Worm (Caenorhabditis elegans): ENCODE measurements around the gene frpr-7.

frpr-7 gene

DNA sequence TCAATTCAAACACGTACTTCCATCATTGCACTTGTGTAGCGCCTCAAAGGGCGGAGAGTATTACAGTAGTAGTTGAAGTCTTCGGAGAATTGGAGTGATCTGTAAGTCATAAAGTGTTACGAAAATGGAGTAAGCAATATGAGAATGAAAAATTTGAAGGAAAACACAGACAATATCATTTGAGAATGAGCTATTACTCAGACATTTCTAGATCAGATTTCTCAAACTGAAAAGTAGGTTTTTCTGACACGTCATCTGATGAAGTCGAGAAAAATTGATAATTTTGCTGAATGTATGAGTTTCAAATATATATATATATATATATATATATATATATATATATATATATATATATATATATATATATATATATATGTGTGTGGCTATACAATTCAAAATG is at the start of gene frpr-7:
frpr-7 (minus strand) TSS at position 101 of the 400 bp plus-strand sequence.
- no peak for TF ChIP-seq W03F9.2 (tag; optimal IDR thresholded peaks at IDR 0.05)
- no peak for TF ChIP-seq him-1 (tag; optimal IDR thresholded peaks at IDR 0.05)
- no peak for TF ChIP-seq dao-5 (tag; optimal IDR thresholded peaks at IDR 0.05)

DNA sequence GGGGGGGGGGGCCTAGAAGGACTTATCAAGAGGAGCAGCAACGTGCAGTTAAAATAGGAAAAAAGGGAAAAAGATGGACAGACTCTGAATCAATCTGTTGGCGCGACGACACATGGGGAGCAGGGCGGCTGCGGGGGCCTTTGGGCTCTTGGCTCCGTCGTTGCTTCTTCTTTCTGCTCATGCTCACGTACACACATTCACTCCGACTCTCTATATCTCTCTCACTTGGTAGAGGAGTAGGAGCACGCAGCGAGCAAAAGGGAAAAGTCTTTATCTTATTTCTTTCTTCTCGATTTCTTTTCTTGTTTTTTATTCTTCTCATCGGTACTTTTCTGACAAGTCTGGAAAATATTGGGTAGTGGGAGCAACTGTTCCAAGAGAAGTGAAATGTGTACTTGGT is 48.7 kb upstream of the frpr-7 start:
- TF ChIP-seq him-1 (tag; optimal IDR thresholded peaks at IDR 0.05) (no peak), W03F9.2 (tag; optimal IDR thresholded peaks at IDR 0.05) (no peak), dao-5 (tag; optimal IDR thresholded peaks at IDR 0.05) (no peak)

DNA sequence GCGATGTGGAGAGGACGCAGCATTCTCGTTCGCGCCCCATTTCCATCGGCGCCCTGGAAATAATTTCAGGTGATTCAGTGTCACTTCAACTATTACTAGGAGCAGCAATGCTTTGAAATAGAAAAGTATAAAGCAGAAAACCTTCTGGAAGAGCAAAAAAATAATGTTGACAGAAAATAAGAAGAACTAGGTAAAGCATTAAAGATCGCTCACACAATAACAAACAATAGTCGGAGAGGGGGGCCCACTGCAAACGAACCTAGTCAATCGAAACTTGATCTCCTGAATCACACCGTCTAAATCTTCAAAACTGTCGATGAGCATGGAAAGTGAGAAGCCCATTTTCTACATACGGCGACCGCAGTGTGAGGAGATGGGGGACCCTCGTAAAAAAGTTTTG is 48.2 kb upstream of the frpr-7 start:
- TF ChIP-seq W03F9.2 (tag; optimal IDR thresholded peaks at IDR 0.05) (no peak), him-1 (tag; optimal IDR thresholded peaks at IDR 0.05) (no peak), dao-5 (tag; optimal IDR thresholded peaks at IDR 0.05) (no peak)

DNA sequence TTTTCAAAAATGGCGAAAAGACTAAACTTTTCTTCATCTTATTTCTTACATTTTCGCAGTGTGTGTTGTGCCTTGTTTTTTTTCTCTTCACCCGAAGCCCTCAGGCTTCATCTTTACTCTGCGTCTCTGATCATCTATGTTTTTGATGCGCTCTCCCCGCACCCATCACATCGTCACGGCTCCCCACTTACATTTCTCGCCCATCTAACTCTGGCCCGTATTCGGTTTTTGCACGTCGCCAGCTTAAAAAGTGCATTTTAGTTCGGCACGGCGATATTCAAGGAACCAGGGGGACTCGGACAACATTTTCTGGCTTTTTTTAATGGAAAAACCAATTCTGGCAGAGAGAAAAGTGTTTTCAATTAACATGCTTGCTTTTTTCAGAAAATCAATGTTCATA is 47.7 kb upstream of the frpr-7 start:
- TF ChIP-seq him-1 (tag; optimal IDR thresholded peaks at IDR 0.05) (no peak), dao-5 (tag; optimal IDR thresholded peaks at IDR 0.05) (no peak)

DNA sequence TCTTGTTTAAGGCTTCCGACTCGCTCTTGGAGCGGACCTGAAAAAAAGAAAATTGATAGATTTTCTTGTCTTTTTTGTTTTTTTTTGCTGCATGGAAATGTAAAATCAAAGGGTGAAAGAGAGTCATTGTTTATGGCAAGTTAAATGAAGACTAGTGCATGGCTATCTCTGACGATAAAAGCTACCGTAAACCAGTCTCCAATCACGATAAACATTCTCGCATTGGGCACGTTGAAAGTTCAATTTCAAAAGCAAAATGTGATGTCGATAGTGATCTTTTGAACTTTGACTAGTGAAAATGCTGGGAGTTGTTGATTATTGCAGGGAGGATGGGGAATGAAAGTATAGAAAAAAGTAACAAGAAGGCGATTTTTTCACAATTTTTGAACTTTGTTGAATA is 46.9 kb upstream of the frpr-7 start:
- TF ChIP-seq him-1 (tag; optimal IDR thresholded peaks at IDR 0.05) (no peak), W03F9.2 (tag; optimal IDR thresholded peaks at IDR 0.05) (no peak), dao-5 (tag; optimal IDR thresholded peaks at IDR 0.05) (no peak)

DNA sequence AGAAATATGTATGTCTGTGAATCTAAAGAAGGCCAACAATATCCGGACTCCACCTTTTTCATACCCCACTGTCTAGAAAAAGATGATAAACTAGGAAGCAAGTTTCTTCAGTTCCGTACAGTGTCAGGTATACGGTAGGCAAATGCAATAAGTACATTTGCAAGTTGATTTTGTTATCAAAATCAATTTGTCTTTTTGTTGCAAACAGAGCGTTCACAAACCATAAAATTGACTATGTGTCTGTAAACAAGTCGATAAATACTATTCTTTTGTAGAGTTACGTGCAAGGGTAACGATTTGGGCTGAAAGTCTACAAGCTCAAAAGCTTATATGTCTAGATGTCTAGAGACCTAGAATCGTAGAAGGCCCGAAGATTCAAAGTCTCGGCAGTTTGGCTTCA is 46.0 kb upstream of the frpr-7 start:
- TF ChIP-seq him-1 (tag; optimal IDR thresholded peaks at IDR 0.05) = no peak
- TF ChIP-seq W03F9.2 (tag; optimal IDR thresholded peaks at IDR 0.05) = no peak
- TF ChIP-seq dao-5 (tag; optimal IDR thresholded peaks at IDR 0.05) = no peak

DNA sequence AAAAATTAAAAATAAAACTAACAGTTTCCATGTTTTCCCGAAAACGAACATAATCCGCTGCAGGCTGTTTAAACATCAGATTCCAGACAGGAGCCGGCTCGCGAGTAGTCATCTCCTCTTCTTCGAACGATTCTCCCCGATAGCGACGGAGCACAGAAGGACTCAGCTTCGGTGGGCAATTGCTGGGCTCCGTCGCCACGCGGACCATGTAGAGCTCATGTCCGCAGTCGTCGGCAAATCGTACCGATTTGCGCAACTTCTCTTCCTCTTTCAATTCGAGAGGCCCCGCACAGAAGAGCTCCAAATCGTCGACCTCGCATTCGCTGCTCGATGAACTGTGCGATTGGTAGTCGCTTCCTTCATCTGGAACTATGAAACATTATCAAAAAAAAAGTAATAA is 45.6 kb upstream of the frpr-7 start:
- TF ChIP-seq him-1 (tag; optimal IDR thresholded peaks at IDR 0.05) (no peak), W03F9.2 (tag; optimal IDR thresholded peaks at IDR 0.05) (no peak), dao-5 (tag; optimal IDR thresholded peaks at IDR 0.05) (no peak)

DNA sequence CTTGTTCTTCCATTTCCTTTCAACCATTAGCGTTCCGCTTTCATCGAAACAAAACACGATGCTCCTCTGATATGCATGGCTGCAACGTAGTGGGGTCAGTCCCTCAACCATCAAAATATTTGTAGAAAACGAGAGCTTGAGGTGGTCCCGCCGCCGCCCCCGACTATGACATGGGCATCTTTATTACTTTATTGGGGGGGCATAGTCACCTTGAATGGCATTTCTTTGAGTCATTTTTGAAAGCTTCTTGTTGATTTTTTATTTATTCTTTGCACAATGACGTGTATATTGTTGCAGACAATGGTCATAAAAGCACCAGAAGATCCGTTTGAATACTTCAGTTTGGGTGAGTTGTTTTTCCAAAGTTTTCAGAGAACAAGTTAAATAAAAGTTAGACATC is 34.6 kb upstream of the frpr-7 start, which contains the start of gene ncs-7:
ncs-7 (plus strand) TSS at position 301 of the 400 bp plus-strand sequence.
- TF ChIP-seq W03F9.2 (tag; optimal IDR thresholded peaks at IDR 0.05) (no peak), dao-5 (tag; optimal IDR thresholded peaks at IDR 0.05) (no peak), him-1 (tag; optimal IDR thresholded peaks at IDR 0.05) (no peak)

DNA sequence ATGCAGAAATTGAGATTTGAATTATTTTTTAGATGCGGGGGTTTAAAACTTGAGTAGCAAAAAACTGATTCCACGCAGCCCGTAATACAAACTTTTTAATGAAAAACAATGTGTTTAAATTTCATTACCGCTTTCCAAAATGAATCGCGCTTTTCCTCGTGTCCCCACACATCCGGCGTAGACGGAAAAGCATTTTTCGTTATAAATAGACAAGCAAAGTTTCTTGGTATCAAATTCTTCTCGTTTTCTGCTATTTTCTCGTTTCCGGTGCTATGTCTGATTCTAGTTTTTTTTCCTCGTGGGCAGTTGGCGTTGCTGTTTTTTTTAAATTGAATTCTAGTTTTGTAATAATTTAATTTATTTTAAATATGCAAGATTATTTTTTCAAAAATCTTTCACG is 33.3 kb upstream of the frpr-7 start:
- no peak for TF ChIP-seq dao-5 (tag; optimal IDR thresholded peaks at IDR 0.05)
- TF ChIP-seq W03F9.2 (tag; optimal IDR thresholded peaks at IDR 0.05) = no peak
- TF ChIP-seq him-1 (tag; optimal IDR thresholded peaks at IDR 0.05) = no peak

DNA sequence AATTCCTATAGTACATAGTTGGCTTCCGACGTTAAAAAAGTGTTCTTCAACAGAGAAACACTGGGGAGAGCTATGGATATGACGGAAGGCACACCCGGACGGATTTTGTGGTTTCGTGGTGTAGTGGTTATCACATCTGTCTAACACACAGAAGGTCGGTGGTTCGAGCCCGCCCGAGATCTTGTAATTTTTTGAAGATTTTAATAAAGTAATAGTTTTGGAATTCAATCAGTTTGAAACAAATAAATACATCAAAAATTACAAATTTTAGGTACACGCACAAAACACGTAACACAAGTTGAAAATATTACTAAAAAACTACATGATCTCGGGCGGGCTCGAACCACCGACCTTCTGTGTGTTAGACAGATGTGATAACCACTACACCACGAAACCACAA is 31.5 kb upstream of the frpr-7 start:
- TF ChIP-seq W03F9.2 (tag; optimal IDR thresholded peaks at IDR 0.05) (no peak), dao-5 (tag; optimal IDR thresholded peaks at IDR 0.05) (peak; percentile 32), him-1 (tag; optimal IDR thresholded peaks at IDR 0.05) (no peak)

DNA sequence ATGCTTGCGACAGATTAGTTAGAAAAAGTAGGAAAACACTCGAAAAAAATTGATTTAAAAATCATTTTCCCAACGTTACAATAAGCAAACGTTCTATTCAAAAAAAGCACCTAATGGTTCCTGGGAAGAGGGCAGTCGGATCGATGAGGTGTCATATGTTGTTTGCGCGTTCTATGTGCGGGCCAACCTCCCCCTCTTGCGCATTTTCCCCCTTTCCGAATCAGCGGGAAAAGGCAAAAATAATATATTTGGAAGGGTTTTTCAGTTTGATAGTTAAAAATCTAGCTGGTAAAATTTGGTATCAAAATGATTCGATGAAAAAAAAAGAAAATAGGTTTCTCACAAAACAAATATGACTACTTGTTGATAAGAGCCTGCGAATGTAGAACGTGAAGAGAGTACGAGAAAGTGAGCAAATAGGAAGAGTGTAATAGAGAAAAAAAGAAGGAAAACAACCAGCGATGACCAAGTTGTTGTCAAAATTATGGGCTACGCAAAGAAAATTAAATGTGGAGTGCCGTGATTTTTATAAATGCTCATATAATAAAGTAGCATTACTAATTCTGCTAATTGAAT is 30.8 kb upstream of the frpr-7 start:
- TF ChIP-seq W03F9.2 (tag; optimal IDR thresholded peaks at IDR 0.05) = peak; percentile 5
- peak; percentile 13 for TF ChIP-seq him-1 (tag; optimal IDR thresholded peaks at IDR 0.05)
- no peak for TF ChIP-seq dao-5 (tag; optimal IDR thresholded peaks at IDR 0.05)

DNA sequence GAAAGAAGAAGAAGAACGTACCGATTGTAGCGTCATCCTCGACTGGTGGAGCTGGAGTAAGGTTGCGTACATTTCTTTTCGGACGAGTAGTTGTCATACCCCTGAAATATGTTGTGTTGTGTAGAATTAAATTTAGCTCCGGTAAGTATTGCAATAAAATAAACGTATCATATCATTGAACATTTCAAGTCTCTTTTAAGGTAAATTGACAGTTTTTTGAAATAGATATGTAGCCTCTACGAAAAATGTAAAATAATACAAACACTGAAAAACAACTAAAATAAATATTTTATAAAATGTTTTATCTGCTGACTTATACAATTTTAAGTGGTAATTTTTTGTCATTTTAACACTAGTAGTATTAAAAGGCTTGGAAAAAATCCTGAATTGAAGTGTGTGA is 30.3 kb upstream of the frpr-7 start, which contains the start of gene C16H3.3:
C16H3.3 (minus strand) TSS at position 101 of the 400 bp plus-strand sequence.
- TF ChIP-seq him-1 (tag; optimal IDR thresholded peaks at IDR 0.05) = no peak
- TF ChIP-seq W03F9.2 (tag; optimal IDR thresholded peaks at IDR 0.05) = no peak

DNA sequence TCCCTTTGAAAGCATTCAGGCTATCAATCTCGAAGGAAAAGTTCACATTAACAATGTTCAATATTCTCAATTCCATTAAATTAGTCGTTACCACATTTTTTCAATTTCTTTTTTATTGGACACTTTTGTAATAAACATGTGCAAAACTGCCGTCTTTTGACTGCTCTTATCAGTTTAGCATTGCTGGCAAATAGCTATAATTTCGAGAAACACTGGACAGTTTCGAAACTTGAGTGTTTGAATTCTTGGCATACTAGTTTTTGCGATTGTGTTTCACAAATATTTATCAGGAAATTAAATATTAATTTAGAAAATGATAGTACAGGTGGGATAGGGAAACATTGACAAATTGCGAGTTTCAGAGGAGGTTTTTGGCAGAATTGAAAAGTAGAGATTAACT is 21.7 kb upstream of the frpr-7 start:
- no peak for TF ChIP-seq W03F9.2 (tag; optimal IDR thresholded peaks at IDR 0.05)
- no peak for TF ChIP-seq him-1 (tag; optimal IDR thresholded peaks at IDR 0.05)
- TF ChIP-seq dao-5 (tag; optimal IDR thresholded peaks at IDR 0.05) = no peak

DNA sequence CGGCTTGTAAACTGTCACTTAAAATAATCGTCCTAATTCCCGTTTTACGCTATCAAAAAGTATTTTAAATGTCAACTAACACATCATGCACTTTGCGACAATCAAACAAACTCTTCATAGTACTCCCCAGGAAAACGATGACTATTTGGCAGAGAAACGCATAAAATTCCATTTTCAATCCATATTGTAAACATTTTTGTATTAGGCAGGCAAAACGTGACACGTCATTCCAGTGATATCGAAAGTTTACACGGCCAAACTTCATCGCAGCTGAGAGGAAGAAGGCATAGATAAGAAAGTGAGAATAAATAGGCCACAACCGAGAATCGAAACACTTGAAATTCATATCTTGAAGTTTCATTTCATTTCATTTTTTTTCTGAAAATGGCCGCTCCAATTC is 20.5 kb upstream of the frpr-7 start, which contains the start of gene lec-9:
lec-9 (plus strand) TSS at position 349 of the 400 bp plus-strand sequence.
- TF ChIP-seq W03F9.2 (tag; optimal IDR thresholded peaks at IDR 0.05) (no peak), dao-5 (tag; optimal IDR thresholded peaks at IDR 0.05) (no peak)

DNA sequence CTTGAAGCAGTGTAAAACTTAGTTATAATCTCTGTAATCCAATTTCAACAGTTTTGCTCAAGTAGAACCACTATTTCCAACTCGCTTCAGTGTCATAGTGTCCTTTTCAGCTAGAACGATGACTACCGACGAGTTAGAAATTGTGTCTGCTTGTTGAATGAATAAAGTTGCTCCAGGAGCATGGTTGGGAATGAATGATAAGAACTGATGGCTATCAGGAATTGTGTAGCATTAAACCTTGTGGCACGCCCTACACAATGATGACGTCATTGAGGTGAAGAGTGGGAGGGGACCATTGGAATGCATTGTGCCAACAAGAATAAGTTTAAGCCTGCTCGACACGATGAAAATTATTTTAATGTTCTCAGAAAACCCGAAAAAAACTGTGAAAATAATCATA is 19.0 kb upstream of the frpr-7 start:
- no peak for TF ChIP-seq dao-5 (tag; optimal IDR thresholded peaks at IDR 0.05)
- TF ChIP-seq him-1 (tag; optimal IDR thresholded peaks at IDR 0.05) = no peak
- TF ChIP-seq W03F9.2 (tag; optimal IDR thresholded peaks at IDR 0.05) = no peak

Measured in whole organism, L4/young adult.